Fruit fly (Drosophila melanogaster): ENCODE measurements around the gene CG31251.

DNA sequence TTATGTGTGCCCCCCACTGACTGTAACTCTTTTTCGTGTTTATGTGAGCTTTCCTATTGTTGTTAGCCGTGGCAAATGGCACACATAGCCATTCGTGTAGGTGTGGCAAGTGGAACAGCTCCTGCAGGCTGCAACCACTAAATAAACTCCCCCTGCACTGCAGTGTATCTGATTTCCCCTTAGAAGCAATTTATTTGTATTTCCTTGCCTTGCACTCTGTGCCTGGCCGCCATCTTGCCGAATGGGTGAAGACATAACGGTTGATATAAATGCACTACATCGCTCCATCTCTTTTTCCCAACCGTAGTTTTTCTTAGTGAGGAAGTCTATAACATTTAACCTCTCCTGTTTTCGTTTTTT is 17.9 kb downstream of the CG31251 start:
- TF ChIP-seq hbn (GFP tag; IDR thresholded peaks at IDR 0.05; ENCODE audit: partially characterized antibody) (no peak), CG2202 (tag; optimal IDR thresholded peaks at IDR 0.05) (no peak), kah (GFP tag; optimal IDR thresholded peaks at IDR 0.05) (no peak)
